Worm (Caenorhabditis elegans): ENCODE results near the gene irld-18.

The irld-18 gene

DNA sequence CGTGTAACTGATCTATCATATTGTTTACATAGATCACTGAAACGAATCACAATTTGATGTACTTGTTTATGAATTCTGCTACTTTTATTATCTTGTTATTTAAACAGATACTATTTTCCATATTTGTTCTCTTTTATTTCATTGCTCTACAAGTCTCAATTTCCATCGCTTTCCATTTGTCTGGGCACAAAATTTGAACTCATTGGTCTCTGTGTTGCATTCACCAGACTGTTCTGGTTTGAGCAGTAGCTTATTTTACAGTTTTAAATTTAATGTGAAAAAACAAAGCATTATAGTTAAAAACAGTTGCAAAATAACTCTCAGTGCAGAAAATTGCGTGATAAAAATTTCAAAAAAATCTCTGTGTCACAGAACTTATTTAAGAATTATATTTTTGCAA is 6.8 kb upstream of the irld-18 start:
- no peak for TF ChIP-seq ceh-24 (tag; optimal IDR thresholded peaks at IDR 0.05)
- TF ChIP-seq eyg-1 (tag; optimal IDR thresholded peaks at IDR 0.05) = no peak
- no peak for TF ChIP-seq nfya-1 (tag; optimal IDR thresholded peaks at IDR 0.05)
- TF ChIP-seq F13H6.1 (tag; optimal IDR thresholded peaks at IDR 0.05) = no peak
- no peak for TF ChIP-seq ceh-45 (GFP tag; IDR thresholded peaks at IDR 0.05)
- TF ChIP-seq dve-1 (tag; optimal IDR thresholded peaks at IDR 0.05) = no peak
- TF ChIP-seq che-1 (tag; optimal IDR thresholded peaks at IDR 0.05) = no peak
- no peak for TF ChIP-seq pat-9 (tag; optimal IDR thresholded peaks at IDR 0.05)
- TF ChIP-seq Y22D7AL.16 (tag; optimal IDR thresholded peaks at IDR 0.05) = no peak
- TF ChIP-seq fax-1 (tag; optimal IDR thresholded peaks at IDR 0.05) = no peak
- TF ChIP-seq ceh-2 (tag; optimal IDR thresholded peaks at IDR 0.05) = no peak
- TF ChIP-seq pag-3 (tag; optimal IDR thresholded peaks at IDR 0.05; ENCODE audit: borderline replicate concordance) = no peak
- no peak for TF ChIP-seq npax-4 (tag; optimal IDR thresholded peaks at IDR 0.05)
- TF ChIP-seq ceh-31 (tag; optimal IDR thresholded peaks at IDR 0.05) = no peak
- TF ChIP-seq C38D4.7 (GFP tag; optimal IDR thresholded peaks at IDR 0.05) = no peak
- no peak for TF ChIP-seq pax-1 (tag; optimal IDR thresholded peaks at IDR 0.05)
- no peak for TF ChIP-seq ceh-6 (GFP tag; optimal IDR thresholded peaks at IDR 0.05)

DNA sequence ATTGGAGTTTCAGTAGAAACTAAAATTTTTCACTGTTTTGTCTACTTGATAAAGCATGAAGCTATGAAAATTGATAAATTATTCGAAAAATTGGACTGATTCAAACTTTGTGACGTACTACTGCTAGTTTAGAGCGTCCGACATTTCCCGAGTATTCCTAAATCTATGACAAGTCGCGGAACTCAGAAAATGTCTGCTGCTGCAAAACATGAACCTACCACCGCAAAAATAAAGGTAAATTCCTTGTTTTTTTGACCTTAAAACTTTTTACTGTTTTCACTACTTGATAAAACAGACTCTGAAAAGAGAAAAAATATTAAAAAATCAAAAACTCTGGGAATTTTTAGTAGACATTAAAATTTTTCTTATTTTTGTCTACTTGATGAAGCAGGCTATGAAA is 5.9 kb upstream of the irld-18 start:
- TF ChIP-seq ceh-6 (GFP tag; optimal IDR thresholded peaks at IDR 0.05) = no peak
- TF ChIP-seq ahr-1 (tag; optimal IDR thresholded peaks at IDR 0.05) = no peak
- no peak for TF ChIP-seq Y22D7AL.16 (tag; optimal IDR thresholded peaks at IDR 0.05)
- no peak for TF ChIP-seq ztf-16 (tag; optimal IDR thresholded peaks at IDR 0.05)
- TF ChIP-seq ceh-14 (tag; optimal IDR thresholded peaks at IDR 0.05) = no peak
- no peak for TF ChIP-seq nfya-1 (tag; optimal IDR thresholded peaks at IDR 0.05)
- no peak for TF ChIP-seq unc-86 (tag; optimal IDR thresholded peaks at IDR 0.05)
- TF ChIP-seq sox-4 (tag; optimal IDR thresholded peaks at IDR 0.05) = no peak
- no peak for TF ChIP-seq pqm-1 (tag; optimal IDR thresholded peaks at IDR 0.05)
- TF ChIP-seq ref-2 (tag; optimal IDR thresholded peaks at IDR 0.05) = no peak
- no peak for TF ChIP-seq zip-5 (tag; optimal IDR thresholded peaks at IDR 0.05)
- TF ChIP-seq K02D7.2 (tag; optimal IDR thresholded peaks at IDR 0.05) = no peak
- no peak for TF ChIP-seq hlh-6 (tag; optimal IDR thresholded peaks at IDR 0.05)
- TF ChIP-seq pros-1 (tag; optimal IDR thresholded peaks at IDR 0.05) = no peak
- TF ChIP-seq unc-42 (tag; optimal IDR thresholded peaks at IDR 0.05) = no peak
- no peak for TF ChIP-seq ceh-30 (tag; optimal IDR thresholded peaks at IDR 0.05)
- TF ChIP-seq pax-1 (tag; optimal IDR thresholded peaks at IDR 0.05) = no peak
- TF ChIP-seq dve-1 (tag; optimal IDR thresholded peaks at IDR 0.05) = no peak
- TF ChIP-seq ceh-9 (tag; optimal IDR thresholded peaks at IDR 0.05) = no peak
- TF ChIP-seq sox-2 (GFP tag; IDR thresholded peaks at IDR 0.05) = no peak

DNA sequence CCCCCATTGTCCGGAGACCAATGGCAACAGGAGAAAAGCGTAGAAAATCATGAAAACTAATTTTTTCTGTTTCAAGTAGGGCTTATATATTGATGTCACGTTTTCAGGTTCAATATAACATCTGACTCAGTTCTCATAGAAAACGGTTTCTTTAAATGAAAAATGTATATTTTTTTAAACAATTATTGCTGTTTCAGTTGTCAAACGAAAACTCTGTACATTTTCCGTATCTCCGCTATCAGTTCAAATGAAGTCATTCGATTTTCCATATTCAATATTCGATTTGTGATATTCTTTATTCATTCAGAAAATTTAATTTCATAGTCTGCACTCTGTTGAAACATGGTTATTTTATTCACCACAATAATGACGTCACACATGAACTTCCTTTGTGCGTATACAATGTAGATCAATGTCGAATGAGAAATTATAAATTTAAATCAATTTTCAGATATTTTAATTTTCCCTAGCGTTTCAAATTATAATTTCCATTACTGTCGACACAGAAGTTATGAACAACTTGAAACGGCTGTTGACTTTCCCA is 2.1 kb downstream of the irld-18 start, which contains the start of gene Y57G11B.8:
Gene Y57G11B.8, minus strand, starts transcription at position 51 of the 544 bp plus-strand sequence.
- TF ChIP-seq ceh-22 (tag; optimal IDR thresholded peaks at IDR 0.05) (no peak), unc-3 (GFP tag; conservative IDR thresholded peaks at IDR 0.05) (no peak), unc-3 (tag; optimal IDR thresholded peaks at IDR 0.05) (no peak), fkh-6 (tag; optimal IDR thresholded peaks at IDR 0.05) (no peak), pat-9 (tag; optimal IDR thresholded peaks at IDR 0.05) (no peak), pqm-1 (tag; optimal IDR thresholded peaks at IDR 0.05) (no peak), hlh-6 (tag; optimal IDR thresholded peaks at IDR 0.05) (no peak), ceh-14 (tag; optimal IDR thresholded peaks at IDR 0.05) (no peak), Y22D7AL.16 (tag; optimal IDR thresholded peaks at IDR 0.05) (no peak), ceh-18 (tag; optimal IDR thresholded peaks at IDR 0.05) (no peak), ttx-3 (tag; optimal IDR thresholded peaks at IDR 0.05) (no peak), unc-86 (tag; optimal IDR thresholded peaks at IDR 0.05) (no peak), ceh-34 (tag; optimal IDR thresholded peaks at IDR 0.05) (no peak), ceh-2 (tag; optimal IDR thresholded peaks at IDR 0.05) (no peak), sdc-2 (tag; optimal IDR thresholded peaks at IDR 0.05) (no peak), odd-2 (tag; optimal IDR thresholded peaks at IDR 0.05) (no peak)
